Fruit fly (Drosophila melanogaster) whole organism, embryonic: ENCODE data around the gene DNAlig4.

Source experiments
- Asciz ChIP-seq: fragments of 200-800 bp; sonication (Bioruptor generic); optimal IDR thresholded peaks from 2 replicates; lab custom pipeline; 2017; ENCODE audit warnings: missing biosample characterization, mild to moderate bottlenecking, missing genetic modification characterization, missing genetic modification reagents
- B-H1 ChIP-seq: fragments of 200-800 bp; sonication (Bioruptor generic); IDR thresholded peaks from 3 replicates; pipeline ENCODE4 v1.3.6; 2022; ENCODE audit warnings: missing biosample characterization, missing genetic modification characterization
- BEAF-32 ChIP-seq: fragments of 200-800 bp; sonication (Bioruptor generic); optimal IDR thresholded peaks from 3 replicates; lab custom pipeline; 2017; ENCODE audit warnings: missing biosample characterization, missing genetic modification characterization, mild to moderate bottlenecking, moderate library complexity, missing genetic modification reagents
- Bdp1 ChIP-seq: fragments of 200-800 bp; sonication (Bioruptor generic); optimal IDR thresholded peaks from 3 replicates; lab custom pipeline; 2016; ENCODE audit warnings: missing biosample characterization, missing genetic modification characterization
- Blimp-1 ChIP-seq: fragments of 200-800 bp; sonication (Bioruptor generic); optimal IDR thresholded peaks from 3 replicates; lab custom pipeline; 2018; ENCODE audit warnings: missing biosample characterization, missing genetic modification characterization, mild to moderate bottlenecking, moderate library complexity, missing genetic modification reagents
- BtbVII ChIP-seq: fragments of 200-800 bp; sonication (Bioruptor generic); optimal IDR thresholded peaks from 3 replicates; lab custom pipeline; 2017; ENCODE audit warnings: missing biosample characterization, mild to moderate bottlenecking, missing genetic modification characterization
- C15 ChIP-seq: fragments of 200-800 bp; sonication (Bioruptor generic); IDR thresholded peaks from 3 replicates; pipeline ENCODE4 v1.3.6; 2022; ENCODE audit warnings: missing biosample characterization, missing genetic modification characterization
- CG1024 ChIP-seq: fragments of 200-800 bp; sonication (Bioruptor generic); IDR thresholded peaks from 2 replicates; pipeline ENCODE4 v1.3.6; 2022; ENCODE audit warnings: missing biosample characterization, missing genetic modification characterization
- CG10274 ChIP-seq: fragments of 200-800 bp; sonication (Bioruptor generic); optimal IDR thresholded peaks from 3 replicates; lab custom pipeline; 2017; ENCODE audit warnings: missing biosample characterization, mild to moderate bottlenecking, missing genetic modification characterization
- CG10543 ChIP-seq: fragments of 200-800 bp; sonication (Bioruptor generic); optimal IDR thresholded peaks from 3 replicates; lab custom pipeline; 2017; ENCODE audit warnings: missing biosample characterization, mild to moderate bottlenecking, missing genetic modification characterization, moderate library complexity
- CG11504 ChIP-seq: fragments of 200-800 bp; sonication (Bioruptor generic); optimal IDR thresholded peaks from 3 replicates; lab custom pipeline; 2019; ENCODE audit warnings: missing biosample characterization, mild to moderate bottlenecking, missing genetic modification characterization, moderate library complexity
- CG12104 ChIP-seq: fragments of 200-800 bp; sonication (Bioruptor generic); optimal IDR thresholded peaks from 3 replicates; lab custom pipeline; 2016; ENCODE audit warnings: missing biosample characterization, missing genetic modification characterization
- CG1233 ChIP-seq: fragments of 200-800 bp; sonication (Bioruptor generic); optimal IDR thresholded peaks from 4 replicates; lab custom pipeline; 2018; ENCODE audit warnings: missing biosample characterization, mild to moderate bottlenecking, missing genetic modification characterization
- CG12942 ChIP-seq: fragments of 200-800 bp; sonication (Bioruptor generic); optimal IDR thresholded peaks from 3 replicates; lab custom pipeline; 2016; ENCODE audit warnings: missing biosample characterization, missing genetic modification characterization
- CG13296 ChIP-seq: fragments of 200-800 bp; sonication (Bioruptor generic); optimal IDR thresholded peaks from 3 replicates; lab custom pipeline; 2018; ENCODE audit warnings: missing biosample characterization, mild to moderate bottlenecking, missing genetic modification characterization
- CG14050 ChIP-seq: fragments of 200-800 bp; sonication (Bioruptor generic); IDR thresholded peaks from 3 replicates; pipeline ENCODE4 v1.3.6; 2022; ENCODE audit warnings: missing biosample characterization, missing genetic modification characterization
- CG15073 ChIP-seq: fragments of 200-800 bp; sonication (Bioruptor generic); optimal IDR thresholded peaks from 2 replicates; lab custom pipeline; 2016; ENCODE audit warnings: missing biosample characterization, missing genetic modification characterization
- CG16813 ChIP-seq: fragments of 200-800 bp; sonication (Bioruptor generic); IDR thresholded peaks from 3 replicates; pipeline ENCODE4 v1.3.6; 2022; ENCODE audit warnings: missing biosample characterization, missing genetic modification characterization; ENCODE audit not compliant: partially characterized antibody
- CG16863 ChIP-seq: fragments of 200-800 bp; sonication (Bioruptor generic); optimal IDR thresholded peaks from 3 replicates; lab custom pipeline; 2016; ENCODE audit warnings: missing biosample characterization, missing genetic modification characterization
- CG17385 ChIP-seq: fragments of 200-800 bp; sonication (Bioruptor generic); optimal IDR thresholded peaks from 3 replicates; lab custom pipeline; 2018; ENCODE audit warnings: missing biosample characterization, mild to moderate bottlenecking, missing genetic modification characterization
- CG3847 ChIP-seq: fragments of 200-800 bp; sonication (Bioruptor generic); IDR thresholded peaks from 2 replicates; pipeline ENCODE4 v1.3.6; 2022; ENCODE audit warnings: missing biosample characterization, missing genetic modification characterization
- CG4282 ChIP-seq: fragments of 200-800 bp; sonication (Bioruptor generic); optimal IDR thresholded peaks from 2 replicates; lab custom pipeline; 2016; ENCODE audit warnings: missing biosample characterization, missing genetic modification characterization
- CG4854 ChIP-seq: fragments of 200-800 bp; sonication (Bioruptor generic); optimal IDR thresholded peaks from 2 replicates; lab custom pipeline; 2016; ENCODE audit warnings: missing biosample characterization, missing genetic modification characterization, inconsistent platforms
- CG5953 ChIP-seq: fragments of 200-800 bp; sonication (Bioruptor generic); IDR thresholded peaks from 2 replicates; pipeline ENCODE4 v1.3.6; 2022; ENCODE audit warnings: missing biosample characterization, missing genetic modification characterization
- CG7556 ChIP-seq: fragments of 200-800 bp; sonication (Bioruptor generic); optimal IDR thresholded peaks from 2 replicates; lab custom pipeline; 2017; ENCODE audit warnings: missing biosample characterization, mild to moderate bottlenecking, missing genetic modification characterization
- CG7839 ChIP-seq: fragments of 200-800 bp; sonication (Bioruptor generic); optimal IDR thresholded peaks from 3 replicates; lab custom pipeline; 2018; ENCODE audit warnings: missing biosample characterization, mild to moderate bottlenecking, missing genetic modification characterization, moderate library complexity
- CG9817 ChIP-seq: fragments of 200-800 bp; sonication (Bioruptor generic); optimal IDR thresholded peaks from 2 replicates; lab custom pipeline; 2018; ENCODE audit warnings: missing biosample characterization, mild to moderate bottlenecking, missing genetic modification characterization, moderate library complexity
- Dbx ChIP-seq: fragments of 200-800 bp; sonication (Bioruptor generic); IDR thresholded peaks from 3 replicates; pipeline ENCODE4 v1.3.6; 2022; ENCODE audit warnings: missing biosample characterization, missing genetic modification characterization
- HLHmδ ChIP-seq: fragments of 200-800 bp; sonication (Bioruptor generic); optimal IDR thresholded peaks from 2 replicates; lab custom pipeline; 2018; ENCODE audit warnings: missing biosample characterization, mild to moderate bottlenecking, missing genetic modification characterization, moderate library complexity
- Mrtf ChIP-seq: fragments of 200-800 bp; sonication (Bioruptor generic); IDR thresholded peaks from 3 replicates; pipeline ENCODE4 v1.3.6; 2022; ENCODE audit warnings: missing biosample characterization, missing genetic modification characterization
- Myb ChIP-seq: fragments of 200-800 bp; sonication (Bioruptor generic); optimal IDR thresholded peaks from 2 replicates; lab custom pipeline; 2016; ENCODE audit warnings: missing biosample characterization, missing genetic modification characterization
- NfI ChIP-seq: fragments of 200-800 bp; sonication (Bioruptor generic); optimal IDR thresholded peaks from 3 replicates; lab custom pipeline; 2018; ENCODE audit warnings: missing biosample characterization, mild to moderate bottlenecking, missing genetic modification characterization, moderate library complexity
- abd-A ChIP-seq: fragments of 200-800 bp; sonication (Bioruptor generic); optimal IDR thresholded peaks from 3 replicates; lab custom pipeline; 2019; ENCODE audit warnings: missing biosample characterization, mild to moderate bottlenecking, missing genetic modification characterization, moderate library complexity
- bsh ChIP-seq, 2 experiments: fragments of 200-800 bp; sonication (Bioruptor generic); optimal IDR thresholded peaks; 2 replicates each; lab custom pipeline; 2017 to 2018; ENCODE audit warnings: mild to moderate bottlenecking in 2 of 2, missing biosample characterization in 2 of 2, missing genetic modification characterization in 2 of 2, moderate library complexity in 1 of 2
- caup ChIP-seq: fragments of 200-800 bp; sonication (Bioruptor generic); optimal IDR thresholded peaks from 3 replicates; lab custom pipeline; 2017; ENCODE audit warnings: missing biosample characterization, mild to moderate bottlenecking, missing genetic modification characterization, moderate library complexity; ENCODE audit not compliant: severe bottlenecking
- corto ChIP-seq: fragments of 200-800 bp; sonication (Bioruptor generic); optimal IDR thresholded peaks from 2 replicates; lab custom pipeline; 2016; ENCODE audit warnings: missing biosample characterization, mild to moderate bottlenecking, missing genetic modification characterization, moderate library complexity
- exex ChIP-seq: fragments of 200-800 bp; sonication (Bioruptor generic); optimal IDR thresholded peaks from 4 replicates; lab custom pipeline; 2018; ENCODE audit warnings: missing biosample characterization, mild to moderate bottlenecking, missing genetic modification characterization, moderate library complexity
- fd102C ChIP-seq: fragments of 200-800 bp; sonication (Bioruptor generic); optimal IDR thresholded peaks from 2 replicates; lab custom pipeline; 2018; ENCODE audit warnings: missing biosample characterization, mild to moderate bottlenecking, missing genetic modification characterization, moderate library complexity
- fd96Cb ChIP-seq: fragments of 200-800 bp; sonication (Bioruptor generic); optimal IDR thresholded peaks from 2 replicates; lab custom pipeline; 2018; ENCODE audit warnings: missing biosample characterization, mild to moderate bottlenecking, missing genetic modification characterization, moderate library complexity
- insv ChIP-seq, 2 experiments: fragments of 200-800 bp; sonication (Bioruptor generic); optimal IDR thresholded peaks; 3 replicates each; lab custom pipeline; 2016 to 2018; ENCODE audit warnings: missing biosample characterization in 2 of 2, missing genetic modification characterization in 2 of 2
- inv ChIP-seq: fragments of 200-800 bp; sonication (Bioruptor generic); IDR thresholded peaks from 2 replicates; pipeline ENCODE4 v1.3.6; 2022; ENCODE audit warnings: missing biosample characterization, missing genetic modification characterization; ENCODE audit not compliant: partially characterized antibody
- phol ChIP-seq: fragments of 200-800 bp; sonication (Bioruptor generic); optimal IDR thresholded peaks from 3 replicates; lab custom pipeline; 2018; ENCODE audit warnings: missing biosample characterization, mild to moderate bottlenecking, missing genetic modification characterization, moderate library complexity
- row ChIP-seq: fragments of 200-800 bp; sonication (Bioruptor generic); IDR thresholded peaks from 3 replicates; pipeline ENCODE4 v1.3.6; 2022; ENCODE audit warnings: missing biosample characterization, missing genetic modification characterization
- salm ChIP-seq: fragments of 200-800 bp; sonication (Bioruptor generic); optimal IDR thresholded peaks from 2 replicates; lab custom pipeline; 2018; ENCODE audit warnings: missing biosample characterization, mild to moderate bottlenecking, missing genetic modification characterization
- sisA ChIP-seq: fragments of 200-800 bp; sonication (Bioruptor generic); IDR thresholded peaks from 2 replicates; pipeline ENCODE4 v1.3.6; 2022; ENCODE audit warnings: missing biosample characterization, missing genetic modification characterization
- slbo ChIP-seq: fragments of 200-800 bp; sonication (Bioruptor generic); IDR thresholded peaks from 2 replicates; pipeline ENCODE4 v1.3.6; 2022; ENCODE audit warnings: missing biosample characterization, missing genetic modification characterization
- toy ChIP-seq: fragments of 200-800 bp; sonication (Bioruptor generic); IDR thresholded peaks from 2 replicates; pipeline ENCODE4 v1.3.6; 2022; ENCODE audit warnings: missing biosample characterization, missing genetic modification characterization
- z ChIP-seq: fragments of 200-800 bp; sonication (Bioruptor generic); IDR thresholded peaks from 3 replicates; pipeline ENCODE4 v1.3.6; 2022; ENCODE audit warnings: missing biosample characterization, missing genetic modification characterization
- zfh2 ChIP-seq: fragments of 200-800 bp; sonication (Bioruptor generic); optimal IDR thresholded peaks from 2 replicates; lab custom pipeline; 2016; ENCODE audit warnings: missing biosample characterization, missing genetic modification characterization

Gene DNAlig4

dm6 chrX:13639998-13640691 is 27.5 kb downstream of the DNAlig4 start (continued):
- peak; percentile 76 for TF ChIP-seq fd102C
- TF ChIP-seq z (GFP tag; lab: Robert Waterston, UW), result peak; percentile 82
- peak; percentile 96 for TF ChIP-seq exex (tag; lab: Kevin White, UChicago)
- TF ChIP-seq Asciz (GFP tag; lab: Kevin White, UChicago), result peak; percentile 99
- TF ChIP-seq Myb (GFP tag; lab: Kevin White, UChicago), result peak; percentile 91
- peak; percentile 97 for TF ChIP-seq CG1024 (GFP tag; lab: Robert Waterston, UW)
- peak; percentile 98 for TF ChIP-seq caup (GFP tag; lab: Kevin White, UChicago)
- peak; percentile 98 for TF ChIP-seq CG17385 (GFP tag; lab: Kevin White, UChicago)
- peak; percentile 98 for TF ChIP-seq CG9817 (tag; lab: Kevin White, UChicago)
- peak; percentile 98 for TF ChIP-seq Dbx
- TF ChIP-seq CG7556, result peak; percentile 98
- peak; percentile 98 for TF ChIP-seq zfh2 (GFP tag; lab: Kevin White, UChicago)
- TF ChIP-seq C15 (GFP tag; lab: Robert Waterston, UW), result peak; percentile 98
- peak; percentile 98 for TF ChIP-seq CG14050 (GFP tag; lab: Robert Waterston, UW)
- peak; percentile 98 for TF ChIP-seq CG12104 (GFP tag; lab: Kevin White, UChicago)
- peak; percentile 99 for TF ChIP-seq fd96Cb (tag; lab: Kevin White, UChicago)
- TF ChIP-seq CG1233, result peak; percentile 98
- TF ChIP-seq CG5953 (GFP tag; lab: Robert Waterston, UW), result peak; percentile 99
- TF ChIP-seq CG16863 (GFP tag; lab: Kevin White, UChicago), result peak; percentile 99
- TF ChIP-seq B-H1 (GFP tag; lab: Robert Waterston, UW), result peak; percentile 99
- peak; percentile 99 for TF ChIP-seq slbo (GFP tag; lab: Robert Waterston, UW)
- TF ChIP-seq inv (GFP tag; lab: Robert Waterston, UW), result peak; percentile 58
- peak; percentile 98 for TF ChIP-seq CG11504
- TF ChIP-seq CG3847 (GFP tag; lab: Robert Waterston, UW), result peak; percentile 99
- peak; percentile 99 for TF ChIP-seq abd-A (tag; lab: Kevin White, UChicago)
- peak; percentile 60 for TF ChIP-seq CG16813 (GFP tag; lab: Robert Waterston, UW)
- peak; percentile 97 for TF ChIP-seq CG4854 (GFP tag; lab: Kevin White, UChicago)
- peak; percentile 99 for TF ChIP-seq Mrtf (GFP tag; lab: Robert Waterston, UW)
- peak; percentile 98 for TF ChIP-seq CG10543 (GFP tag; lab: Kevin White, UChicago)
- TF ChIP-seq CG15073 (GFP tag; lab: Kevin White, UChicago), result peak; percentile 87
- peak; percentile 51 to 79 for TF ChIP-seq insv (GFP tag; optimal IDR thresholded peaks at IDR 0.05; lab: Kevin White, UChicago)
- peak; percentile 94 to 99 for TF ChIP-seq bsh (GFP tag; optimal IDR thresholded peaks at IDR 0.05; lab: Kevin White, UChicago)
- peak; percentile 99 for TF ChIP-seq CG4282
- peak; percentile 99 for TF ChIP-seq salm (tag; lab: Kevin White, UChicago)
- peak; percentile 93 for TF ChIP-seq CG10274 (GFP tag; lab: Kevin White, UChicago)
- peak; percentile 96 for TF ChIP-seq toy (GFP tag; lab: Robert Waterston, UW)
- peak; percentile 99 for TF ChIP-seq sisA (GFP tag; lab: Robert Waterston, UW)
- peak; percentile 99 for TF ChIP-seq CG7839 (tag; lab: Kevin White, UChicago)
- TF ChIP-seq CG12942, result peak; percentile 97
- peak; percentile 70 for TF ChIP-seq corto (GFP tag; lab: Kevin White, UChicago)
- TF ChIP-seq CG13296 (GFP tag; lab: Kevin White, UChicago), result peak; percentile 99
- peak; percentile 93 for TF ChIP-seq Bdp1
- peak; percentile 98 for TF ChIP-seq BtbVII (GFP tag; lab: Kevin White, UChicago)
- peak; percentile 99 for TF ChIP-seq row (GFP tag; lab: Robert Waterston, UW)
- TF ChIP-seq HLHmδ (GFP tag; lab: Kevin White, UChicago), result no peak
- peak; percentile 5 for TF ChIP-seq BEAF-32
- peak; percentile 99 for TF ChIP-seq NfI
- peak; percentile 98 for TF ChIP-seq phol (tag; lab: Kevin White, UChicago)
- peak; percentile 98 for TF ChIP-seq Blimp-1 (GFP tag; lab: Kevin White, UChicago)
